Worm (Caenorhabditis elegans) whole organism, L4 larva: Measurements from ENCODE around the gene prx-10.

Experiments used
- lin-1 ChIP-seq: fragments of 200-800 bp; sonication (Bioruptor generic); IDR thresholded peaks from 2 replicates; pipeline ENCODE4 v1.3.6; 2022; ENCODE audit warnings: missing genetic modification reagents, missing genetic modification characterization, missing compliant biosample characterization
- lin-15B ChIP-seq: fragments of 150-350 bp; sonication (generic microtip); optimal IDR thresholded peaks from 3 replicates; lab custom pipeline; 2014; ENCODE audit warnings: missing biosample characterization, missing genetic modification characterization
- lin-39 ChIP-seq: fragments of 150-350 bp; optimal IDR thresholded peaks from 2 replicates; lab custom pipeline; 2014; ENCODE audit warnings: missing biosample characterization, missing genetic modification reagents, missing genetic modification characterization
- pqm-1 ChIP-seq: sonication (generic microtip); optimal IDR thresholded peaks from 2 replicates; lab custom pipeline; 2017; ENCODE audit warnings: missing biosample characterization, missing genetic modification characterization
- skn-1 ChIP-seq: fragments of 150-350 bp; optimal IDR thresholded peaks from 2 replicates; lab custom pipeline; 2014; ENCODE audit warnings: missing biosample characterization, missing genetic modification characterization
- ztf-11 ChIP-seq: fragments of 150-350 bp; optimal IDR thresholded peaks from 2 replicates; lab custom pipeline; 2014; ENCODE audit warnings: missing biosample characterization, missing genetic modification characterization

ce11 chrIII:5196298-5197045 is 39.7 kb upstream of the prx-10 start:
- TF ChIP-seq lin-39 (tag; lab: Kevin White, UChicago) (no peak), skn-1 (no peak), lin-1 (no peak; the same call in 1 of the 2 replicates), lin-15B (no peak), pqm-1 (tag; lab: Kevin White, UChicago) (no peak), ztf-11 (tag; lab: Kevin White, UChicago) (no peak)
